Worm (Caenorhabditis elegans): Measurements from ENCODE around the gene lron-1.

Gene lron-1

DNA sequence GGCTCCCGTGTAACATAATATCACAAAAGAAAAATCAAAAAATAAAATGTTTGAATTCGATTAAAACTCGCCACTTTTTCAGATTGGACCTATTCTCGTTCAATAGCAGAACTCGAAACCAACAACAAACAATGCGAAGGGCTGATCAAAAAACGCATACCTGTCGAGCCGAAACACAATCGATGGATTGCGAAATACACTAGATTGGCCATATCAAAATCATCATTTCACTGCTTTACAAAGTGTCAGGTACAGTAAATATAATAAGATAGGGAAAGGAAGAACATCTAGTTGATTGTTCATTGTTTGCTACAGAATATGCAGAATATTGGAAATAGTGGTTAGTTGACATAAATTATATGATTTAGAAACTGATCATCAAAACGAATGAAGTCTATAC lies 35.3 kb downstream of the lron-1 start:
- TF ChIP-seq ztf-23 (GFP tag; IDR thresholded peaks at IDR 0.05) = no peak

ce11 chrX:14610093-14610763 lies 37.7 kb downstream of the lron-1 start:
- TF ChIP-seq ztf-23 (GFP tag; IDR thresholded peaks at IDR 0.05) = peak; percentile 12; the same call in 1 of the 2 replicates
- 0 out of 2 replicates have a peak, but pooled peaks have one; percentile 9 for TF ChIP-seq T22C8.4 (GFP tag; IDR thresholded peaks at IDR 0.05)
- TF ChIP-seq klf-2 (GFP tag; conservative IDR thresholded peaks at IDR 0.05) = no peak
- no peak for TF ChIP-seq tab-1 (GFP tag; IDR thresholded peaks at IDR 0.05)
- TF ChIP-seq flt-1 (GFP tag; IDR thresholded peaks at IDR 0.05) = peak; percentile 54; the same call in 1 of the 2 replicates

DNA sequence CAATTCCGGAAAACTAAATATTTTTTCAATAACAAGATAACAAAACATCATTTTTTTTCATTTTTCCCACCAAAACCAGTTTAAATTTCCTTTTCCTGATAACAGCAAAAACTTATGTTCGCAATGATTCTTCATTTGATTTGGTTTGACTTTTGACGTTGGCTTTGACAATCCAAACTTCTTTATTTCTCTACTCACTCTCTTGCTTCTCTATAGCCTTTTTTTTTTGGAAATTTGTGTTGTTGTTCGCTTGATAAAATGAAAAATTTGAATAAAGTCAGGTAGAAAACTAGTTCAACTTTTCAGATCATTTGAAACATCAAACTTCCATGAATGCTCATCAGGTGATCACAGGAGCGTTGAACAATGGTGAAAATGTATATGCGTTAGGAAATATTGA lies 38.6 kb downstream of the lron-1 start, which contains the start of gene rbc-1:
Gene rbc-1, plus strand, starts transcription at position 301 of the 400 bp plus-strand sequence.
- no peak for TF ChIP-seq klf-2 (GFP tag; conservative IDR thresholded peaks at IDR 0.05)
- TF ChIP-seq ztf-29 (GFP tag; IDR thresholded peaks at IDR 0.05) = no peak
- no peak for TF ChIP-seq cog-1 (tag; optimal IDR thresholded peaks at IDR 0.05)
- TF ChIP-seq ref-1 (GFP tag; conservative IDR thresholded peaks at IDR 0.05) = no peak
- TF ChIP-seq tab-1 (GFP tag; IDR thresholded peaks at IDR 0.05) = no peak
- no peak for TF ChIP-seq ztf-23 (GFP tag; IDR thresholded peaks at IDR 0.05)
- TF ChIP-seq T22C8.4 (GFP tag; IDR thresholded peaks at IDR 0.05) = no peak
- no peak for TF ChIP-seq flt-1 (GFP tag; IDR thresholded peaks at IDR 0.05)

ce11 chrX:14621207-14621606 lies 48.7 kb downstream of the lron-1 start:
- TF ChIP-seq ref-1 (GFP tag; conservative IDR thresholded peaks at IDR 0.05) (no peak), T22C8.4 (GFP tag; IDR thresholded peaks at IDR 0.05) (no peak), ztf-23 (GFP tag; IDR thresholded peaks at IDR 0.05) (no peak), flt-1 (GFP tag; IDR thresholded peaks at IDR 0.05) (no peak), ztf-29 (GFP tag; IDR thresholded peaks at IDR 0.05) (no peak), klf-2 (GFP tag; conservative IDR thresholded peaks at IDR 0.05) (no peak), tab-1 (GFP tag; IDR thresholded peaks at IDR 0.05) (no peak), med-1 (GFP tag; optimal IDR thresholded peaks at IDR 0.05; ENCODE audit: insufficient read depth) (no peak), cog-1 (tag; optimal IDR thresholded peaks at IDR 0.05) (no peak)

Data from whole organism, midembryonic.